Worm (Caenorhabditis elegans) whole organism, early embryonic: Measurements from ENCODE around the gene nlp-59.

Experiments
- B0310.2 ChIP-seq: sonication (generic microtip); optimal IDR thresholded peaks from 2 replicates; lab custom pipeline; 2016; ENCODE audit warnings: mild to moderate bottlenecking, missing genetic modification characterization, missing compliant biosample characterization
- F13C5.2 ChIP-seq: sonication (generic microtip); optimal IDR thresholded peaks from 2 replicates; lab custom pipeline; 2017; ENCODE audit warnings: mild to moderate bottlenecking, missing genetic modification characterization, inconsistent platforms, missing compliant biosample characterization
- ama-1 ChIP-seq: fragments of 150-350 bp; optimal IDR thresholded peaks from 2 replicates; lab custom pipeline; 2014
- ets-7 ChIP-seq: sonication (generic microtip); optimal IDR thresholded peaks from 2 replicates; lab custom pipeline; 2016; ENCODE audit warnings: missing genotype, missing genetic modification characterization, missing compliant biosample characterization
- flt-1 ChIP-seq: fragments of 200-800 bp; sonication (Bioruptor generic); IDR thresholded peaks from 2 replicates; pipeline ENCODE4 v1.3.6; 2022; ENCODE audit warnings: missing genetic modification characterization, missing compliant biosample characterization
- hmg-4 ChIP-seq: fragments of 200-800 bp; sonication (Bioruptor generic); optimal IDR thresholded peaks from 2 replicates; lab custom pipeline; 2018; ENCODE audit warnings: mild to moderate bottlenecking, missing genetic modification characterization, missing compliant biosample characterization
- hnd-1 ChIP-seq: sonication (generic microtip); optimal IDR thresholded peaks from 2 replicates; lab custom pipeline; 2016; ENCODE audit warnings: missing genetic modification characterization, missing compliant biosample characterization
- pes-1 ChIP-seq: fragments of 200-800 bp; sonication (Bioruptor generic); IDR thresholded peaks from 2 replicates; pipeline ENCODE4 v1.3.6; 2022; ENCODE audit warnings: missing genetic modification reagents, missing genetic modification characterization, missing compliant biosample characterization
- scrt-1 ChIP-seq: fragments of 200-800 bp; sonication (Bioruptor generic); IDR thresholded peaks from 2 replicates; pipeline ENCODE4 v1.3.6; 2022; ENCODE audit warnings: missing genetic modification characterization, missing compliant biosample characterization
- sea-1 ChIP-seq: fragments of 200-800 bp; sonication (Bioruptor generic); conservative IDR thresholded peaks from 2 replicates; pipeline ENCODE4 v1.3.6; 2022; ENCODE audit warnings: missing genetic modification characterization, missing compliant biosample characterization
- tbx-11 ChIP-seq: fragments of 200-800 bp; sonication (Bioruptor generic); IDR thresholded peaks from 2 replicates; pipeline ENCODE4 v1.3.6; 2022; ENCODE audit warnings: missing genetic modification characterization, missing compliant biosample characterization
- tbx-37 ChIP-seq: fragments of 200-800 bp; sonication (Bioruptor generic); conservative IDR thresholded peaks from 2 replicates; pipeline ENCODE4 v1.3.6; 2022; ENCODE audit warnings: missing genetic modification reagents, missing genetic modification characterization, missing compliant biosample characterization
- tra-4 ChIP-seq: sonication (generic microtip); optimal IDR thresholded peaks from 2 replicates; lab custom pipeline; 2017; ENCODE audit warnings: missing genetic modification characterization, missing compliant biosample characterization

- no peak for TF ChIP-seq hnd-1 (tag; lab: Kevin White, UChicago)
- TF ChIP-seq F13C5.2 (tag; lab: Kevin White, UChicago) = no peak
- TF ChIP-seq flt-1 (GFP tag; lab: Robert Waterston, UW) = no peak
- no peak for TF ChIP-seq ama-1 (lab: Kevin White, UChicago)
- no peak for TF ChIP-seq tbx-37 (GFP tag; lab: Robert Waterston, UW)
- TF ChIP-seq pes-1 (GFP tag; lab: Robert Waterston, UW) = no peak
- TF ChIP-seq ets-7 (tag; lab: Kevin White, UChicago) = no peak
- TF ChIP-seq sea-1 = no peak
- TF ChIP-seq hmg-4 (GFP tag; lab: Kevin White, UChicago) = no peak
- TF ChIP-seq tbx-11 (GFP tag; lab: Robert Waterston, UW) = no peak
- no peak for TF ChIP-seq scrt-1 (GFP tag; lab: Robert Waterston, UW)
- TF ChIP-seq tra-4 (tag; lab: Kevin White, UChicago) = no peak
- TF ChIP-seq B0310.2 (tag; lab: Kevin White, UChicago) = no peak
Observed at ce11 chrV:14936587-14936986, 34.6 kb upstream of the nlp-59 start, which contains the start of gene C30G7.2.
